Worm (Caenorhabditis elegans): ENCODE measurements around the gene K06H6.2.

ce11 chrV:619054-619453, 33.5 kb downstream of the K06H6.2 start, which contains the start of gene F48G7.4:
- TF ChIP-seq unc-62 (GFP tag; optimal IDR thresholded peaks at IDR 0.05) (peak; percentile 94), mdl-1 (tag; optimal IDR thresholded peaks at IDR 0.05) (peak; percentile 22), nhr-76 (tag; optimal IDR thresholded peaks at IDR 0.05) (no peak), fkh-2 (tag; optimal IDR thresholded peaks at IDR 0.05) (no peak), aly-2 (tag; optimal IDR thresholded peaks at IDR 0.05) (no peak), elt-1 (tag; optimal IDR thresholded peaks at IDR 0.05) (peak; percentile 64), ceh-82 (tag; optimal IDR thresholded peaks at IDR 0.05) (no peak), ceh-28 (tag; optimal IDR thresholded peaks at IDR 0.05) (peak; percentile 74), R02D3.7 (tag; optimal IDR thresholded peaks at IDR 0.05) (peak; percentile 8)

Data from whole organism, L3 larva.